Worm (Caenorhabditis elegans) whole organism, L4 larva: ENCODE results near the gene lys-8.
A peak's percentile ranks its signal among the peaks of the same experiment; 100 is the strongest.

Experiments used
- ceh-20 ChIP-seq: fragments of 200-800 bp; sonication (Bioruptor generic); IDR thresholded peaks from 2 replicates; pipeline ENCODE4 v1.3.6; 2022; ENCODE audit warnings: missing genetic modification reagents, missing genetic modification characterization, missing compliant biosample characterization
- ceh-82 ChIP-seq: sonication (generic microtip); optimal IDR thresholded peaks from 2 replicates; lab custom pipeline; 2017; ENCODE audit warnings: missing biosample characterization, missing genetic modification characterization
- hlh-30 ChIP-seq: sonication (generic microtip); optimal IDR thresholded peaks from 2 replicates; lab custom pipeline; 2017; ENCODE audit warnings: antibody characterized with exemption, mild to moderate bottlenecking, missing genetic modification characterization, missing compliant biosample characterization; ENCODE audit not compliant: insufficient read depth
- mep-1 ChIP-seq: fragments of 150-350 bp; sonication (generic microtip); optimal IDR thresholded peaks from 3 replicates; lab custom pipeline; 2014; ENCODE audit warnings: missing biosample characterization, missing genetic modification characterization
- mes-2 ChIP-seq: sonication (generic microtip); optimal IDR thresholded peaks from 2 replicates; lab custom pipeline; 2016; ENCODE audit warnings: missing genotype, mild to moderate bottlenecking, missing genetic modification characterization, missing compliant biosample characterization; ENCODE audit not compliant: poor library complexity, severe bottlenecking
- nhr-28 ChIP-seq: fragments of 150-350 bp; optimal IDR thresholded peaks from 2 replicates; lab custom pipeline; 2014; ENCODE audit warnings: missing biosample characterization, missing genetic modification characterization
- nhr-48 ChIP-seq: sonication (generic microtip); optimal IDR thresholded peaks from 2 replicates; lab custom pipeline; 2016; ENCODE audit warnings: mild to moderate bottlenecking, missing genetic modification characterization, missing compliant biosample characterization
- set-16 ChIP-seq: fragments of 200-800 bp; sonication (Bioruptor generic); IDR thresholded peaks from 2 replicates; pipeline ENCODE4 v1.3.6; 2022; ENCODE audit warnings: missing genetic modification reagents, missing genetic modification characterization, missing compliant biosample characterization

DNA sequence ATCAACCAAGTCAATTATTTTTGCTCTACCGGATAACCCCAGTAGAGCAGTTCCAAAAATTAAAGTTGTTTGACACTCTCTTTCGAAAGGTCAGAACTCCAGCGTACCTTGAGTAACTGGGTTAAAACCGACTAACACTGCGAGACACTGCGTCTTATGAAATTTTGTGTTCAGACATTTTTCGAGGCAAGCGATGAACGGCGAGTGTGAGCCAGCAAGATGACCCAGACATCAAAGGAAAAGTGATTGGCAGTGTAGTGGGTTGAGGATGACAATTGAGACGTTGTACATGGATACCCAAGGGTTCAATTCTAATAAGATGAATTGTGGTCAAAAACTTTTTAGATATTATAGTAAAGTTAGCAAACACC, 41.8 kb upstream of the lys-8 start:
- TF ChIP-seq mes-2 (tag; lab: Kevin White, UChicago) (peak; percentile 81), set-16 (GFP tag; lab: Robert Waterston, UW) (no peak), mep-1 (tag; lab: Kevin White, UChicago) (peak; percentile 76), hlh-30 (tag; lab: Kevin White, UChicago) (peak; percentile 33), ceh-20 (peak; percentile 46), ceh-82 (no peak), nhr-28 (tag; lab: Kevin White, UChicago) (peak; percentile 71), nhr-48 (no peak)
